Fruit fly (Drosophila melanogaster): Measurements from ENCODE around the gene spas.

dm6 chr3R:23994578-23994977, 43.4 kb upstream of the spas start:
- no peak for TF ChIP-seq CG6276 (GFP tag; optimal IDR thresholded peaks at IDR 0.05)
- TF ChIP-seq Ets21C (GFP tag; optimal IDR thresholded peaks at IDR 0.05) = no peak
- TF ChIP-seq CG10669 (GFP tag; optimal IDR thresholded peaks at IDR 0.05) = no peak
- TF ChIP-seq lz (GFP tag; optimal IDR thresholded peaks at IDR 0.05) = no peak
- no peak for TF ChIP-seq CG15336 (GFP tag; IDR thresholded peaks at IDR 0.05)
- TF ChIP-seq Hr39 (GFP tag; optimal IDR thresholded peaks at IDR 0.05) = no peak
- TF ChIP-seq Blimp-1 (GFP tag; optimal IDR thresholded peaks at IDR 0.05) = no peak
- TF ChIP-seq CG11902 (GFP tag; optimal IDR thresholded peaks at IDR 0.05) = no peak
- no peak for TF ChIP-seq spab (GFP tag; optimal IDR thresholded peaks at IDR 0.05)
- no peak for TF ChIP-seq Ets96B (tag; optimal IDR thresholded peaks at IDR 0.05)
- no peak for TF ChIP-seq CG4318 (GFP tag; optimal IDR thresholded peaks at IDR 0.05)
- no peak for TF ChIP-seq Lpt (GFP tag; optimal IDR thresholded peaks at IDR 0.05)
- TF ChIP-seq CG32006 (GFP tag; optimal IDR thresholded peaks at IDR 0.05) = no peak
